Worm (Caenorhabditis elegans) whole organism, L2 larva: ENCODE results near the gene nas-1.

Experiments
- C34F6.9 ChIP-seq: fragments of 150-350 bp; optimal IDR thresholded peaks from 2 replicates; lab custom pipeline; 2014; ENCODE audit warnings: missing biosample characterization, missing genetic modification characterization
- F13H6.1 ChIP-seq: sonication (generic microtip); optimal IDR thresholded peaks from 2 replicates; lab custom pipeline; 2016; ENCODE audit warnings: missing genetic modification characterization, missing compliant biosample characterization
- R02D3.7 ChIP-seq: fragments of 150-350 bp; optimal IDR thresholded peaks from 2 replicates; lab custom pipeline; 2014; ENCODE audit warnings: missing biosample characterization, missing genetic modification characterization
- Y55F3AM.14 ChIP-seq: fragments of 200-800 bp; sonication (Bioruptor generic); optimal IDR thresholded peaks from 2 replicates; lab custom pipeline; 2018; ENCODE audit warnings: mild to moderate bottlenecking, missing genetic modification characterization, missing compliant biosample characterization
- ZK546.5 ChIP-seq: sonication (generic microtip); optimal IDR thresholded peaks from 2 replicates; lab custom pipeline; 2017; ENCODE audit warnings: missing biosample characterization, missing genetic modification characterization
- alr-1 ChIP-seq: fragments of 150-350 bp; optimal IDR thresholded peaks from 2 replicates; lab custom pipeline; 2014; ENCODE audit warnings: missing biosample characterization, missing genetic modification characterization
- aly-2 ChIP-seq: fragments of 150-350 bp; optimal IDR thresholded peaks from 2 replicates; lab custom pipeline; 2014; ENCODE audit warnings: missing biosample characterization, missing genetic modification characterization
- ama-1 ChIP-seq: fragments of 150-350 bp; optimal IDR thresholded peaks from 2 replicates; lab custom pipeline; 2018; ENCODE audit warnings: inconsistent platforms
- blmp-1 ChIP-seq: sonication (generic microtip); optimal IDR thresholded peaks from 2 replicates; lab custom pipeline; 2017; ENCODE audit warnings: missing genetic modification characterization, mild to moderate bottlenecking, missing compliant biosample characterization, antibody characterized with exemption, moderate library complexity; ENCODE audit not compliant: insufficient read depth
- ceh-16 ChIP-seq: fragments of 150-350 bp; optimal IDR thresholded peaks from 2 replicates; lab custom pipeline; 2014; ENCODE audit warnings: missing biosample characterization, missing genetic modification characterization
- ceh-82 ChIP-seq: fragments of 150-350 bp; optimal IDR thresholded peaks from 2 replicates; lab custom pipeline; 2014; ENCODE audit warnings: missing biosample characterization, missing genetic modification characterization
- crh-2 ChIP-seq: sonication (generic microtip); optimal IDR thresholded peaks from 2 replicates; lab custom pipeline; 2017; ENCODE audit warnings: missing biosample characterization, missing genetic modification characterization
- dmd-4 ChIP-seq: sonication (generic microtip); optimal IDR thresholded peaks from 2 replicates; lab custom pipeline; 2017; ENCODE audit warnings: missing biosample characterization, missing genetic modification characterization
- egl-27 ChIP-seq: sonication (generic microtip); optimal IDR thresholded peaks from 3 replicates; lab custom pipeline; 2017; ENCODE audit warnings: missing biosample characterization, missing genetic modification reagents, missing genetic modification characterization
- elt-1 ChIP-seq: fragments of 150-350 bp; optimal IDR thresholded peaks from 2 replicates; lab custom pipeline; 2014; ENCODE audit warnings: missing biosample characterization, missing genetic modification characterization
- elt-3 ChIP-seq: sonication (generic microtip); optimal IDR thresholded peaks from 2 replicates; lab custom pipeline; 2017; ENCODE audit warnings: missing biosample characterization, missing genetic modification characterization
- fos-1 ChIP-seq: fragments of 150-350 bp; optimal IDR thresholded peaks from 2 replicates; lab custom pipeline; 2014; ENCODE audit warnings: missing biosample characterization, missing genetic modification characterization
- gmeb-1 ChIP-seq: fragments of 150-350 bp; optimal IDR thresholded peaks from 2 replicates; lab custom pipeline; 2014; ENCODE audit warnings: missing biosample characterization, missing genetic modification characterization
- lin-11 ChIP-seq: fragments of 150-350 bp; sonication (generic microtip); optimal IDR thresholded peaks from 2 replicates; lab custom pipeline; 2014; ENCODE audit warnings: missing biosample characterization, missing genetic modification characterization, inconsistent platforms, mixed read lengths
- lin-13 ChIP-seq: fragments of 150-350 bp; optimal IDR thresholded peaks from 2 replicates; lab custom pipeline; 2014; ENCODE audit warnings: missing biosample characterization, missing genetic modification reagents, missing genetic modification characterization
- lin-39 ChIP-seq: fragments of 150-350 bp; optimal IDR thresholded peaks from 2 replicates; lab custom pipeline; 2014; ENCODE audit warnings: missing biosample characterization, missing genetic modification reagents, missing genetic modification characterization
- lsy-2 ChIP-seq, 2 experiments: fragments of 150-350 bp in 1 of 2; sonication (generic microtip) in 1 of 2; optimal IDR thresholded peaks; 2 replicates each; lab custom pipeline; 2014 to 2017; ENCODE audit warnings: missing biosample characterization in 2 of 2, missing genetic modification characterization in 2 of 2
- mab-5 ChIP-seq: fragments of 150-350 bp; optimal IDR thresholded peaks from 2 replicates; lab custom pipeline; 2014; ENCODE audit warnings: missing biosample characterization, missing genetic modification characterization
- mbf-1 ChIP-seq: sonication (generic microtip); optimal IDR thresholded peaks from 2 replicates; lab custom pipeline; 2017; ENCODE audit warnings: missing biosample characterization, missing genetic modification characterization
- mdl-1 ChIP-seq, 2 experiments: fragments of 150-350 bp in 1 of 2; sonication (generic microtip) in 1 of 2; optimal IDR thresholded peaks; 2 replicates each; lab custom pipeline; 2017; ENCODE audit warnings: missing biosample characterization in 2 of 2, missing genetic modification characterization in 2 of 2
- nhr-10 ChIP-seq: sonication (generic microtip); optimal IDR thresholded peaks from 2 replicates; lab custom pipeline; 2017; ENCODE audit warnings: missing biosample characterization, missing genetic modification characterization
- nhr-11 ChIP-seq: fragments of 150-350 bp; optimal IDR thresholded peaks from 2 replicates; lab custom pipeline; 2014; ENCODE audit warnings: missing biosample characterization, missing genetic modification characterization
- nhr-12 ChIP-seq: fragments of 150-350 bp; optimal IDR thresholded peaks from 2 replicates; lab custom pipeline; 2014; ENCODE audit warnings: missing biosample characterization, missing genetic modification characterization
- nhr-129 ChIP-seq: fragments of 150-350 bp; optimal IDR thresholded peaks from 2 replicates; lab custom pipeline; 2014; ENCODE audit warnings: missing biosample characterization, missing genetic modification characterization
- nhr-21 ChIP-seq: fragments of 150-350 bp; optimal IDR thresholded peaks from 2 replicates; lab custom pipeline; 2014; ENCODE audit warnings: missing biosample characterization, missing genetic modification characterization
- nhr-23 ChIP-seq: fragments of 150-350 bp; optimal IDR thresholded peaks from 2 replicates; lab custom pipeline; 2014; ENCODE audit warnings: missing biosample characterization, missing genetic modification reagents, missing genetic modification characterization
- nhr-237 ChIP-seq: fragments of 150-350 bp; optimal IDR thresholded peaks from 2 replicates; lab custom pipeline; 2014; ENCODE audit warnings: missing biosample characterization, missing genetic modification characterization
- nhr-25 ChIP-seq: fragments of 150-350 bp; sonication (generic microtip); optimal IDR thresholded peaks from 3 replicates; lab custom pipeline; 2014; ENCODE audit warnings: missing biosample characterization, missing genetic modification characterization
- nhr-6 ChIP-seq: fragments of 150-350 bp; optimal IDR thresholded peaks from 2 replicates; lab custom pipeline; 2014; ENCODE audit warnings: missing biosample characterization, missing genetic modification characterization
- nhr-77 ChIP-seq: fragments of 150-350 bp; optimal IDR thresholded peaks from 2 replicates; lab custom pipeline; 2014; ENCODE audit warnings: missing biosample characterization, missing genetic modification characterization
- peb-1 ChIP-seq: fragments of 150-350 bp; optimal IDR thresholded peaks from 2 replicates; lab custom pipeline; 2014; ENCODE audit warnings: missing biosample characterization, missing genetic modification characterization
- sem-4 ChIP-seq: fragments of 150-350 bp; optimal IDR thresholded peaks from 2 replicates; lab custom pipeline; 2014; ENCODE audit warnings: missing biosample characterization, missing genetic modification reagents, missing genetic modification characterization
- skn-1 ChIP-seq: sonication (generic microtip); optimal IDR thresholded peaks from 2 replicates; lab custom pipeline; 2017; ENCODE audit warnings: missing biosample characterization, missing genetic modification characterization
- sma-3 ChIP-seq: sonication (generic microtip); optimal IDR thresholded peaks from 2 replicates; lab custom pipeline; 2016; ENCODE audit warnings: missing genetic modification reagents, missing genetic modification characterization, missing compliant biosample characterization
- sma-9 ChIP-seq, 2 experiments: fragments of 150-350 bp in 1 of 2; sonication (generic microtip) in 1 of 2; optimal IDR thresholded peaks; 2 replicates each; lab custom pipeline; 2014 to 2016; ENCODE audit warnings: missing genetic modification characterization in 2 of 2, mild to moderate bottlenecking in 1 of 2, missing biosample characterization in 1 of 2, missing compliant biosample characterization in 1 of 2, missing genetic modification reagents in 1 of 2, moderate library complexity in 1 of 2
- snpc-4 ChIP-seq: fragments of 150-350 bp; optimal IDR thresholded peaks from 2 replicates; lab custom pipeline; 2014; ENCODE audit warnings: missing biosample characterization, missing genetic modification characterization
- unc-39 ChIP-seq: fragments of 150-350 bp; optimal IDR thresholded peaks from 2 replicates; lab custom pipeline; 2014; ENCODE audit warnings: missing biosample characterization, missing genetic modification characterization
- unc-55 ChIP-seq: fragments of 150-350 bp; sonication (generic microtip); optimal IDR thresholded peaks from 3 replicates; lab custom pipeline; 2014; ENCODE audit warnings: missing biosample characterization, missing genetic modification reagents, missing genetic modification characterization
- unc-62 ChIP-seq: fragments of 150-350 bp; optimal IDR thresholded peaks from 2 replicates; lab custom pipeline; 2014; ENCODE audit warnings: missing biosample characterization, missing genetic modification reagents, missing genetic modification characterization
- zag-1 ChIP-seq: fragments of 150-350 bp; optimal IDR thresholded peaks from 2 replicates; lab custom pipeline; 2014; ENCODE audit warnings: missing biosample characterization, missing genetic modification characterization
- ztf-1 ChIP-seq: fragments of 200-800 bp; sonication (Bioruptor generic); conservative IDR thresholded peaks from 2 replicates; pipeline ENCODE4 v1.3.6; 2022; ENCODE audit warnings: missing genetic modification characterization, missing compliant biosample characterization
- ztf-11 ChIP-seq: sonication (generic microtip); optimal IDR thresholded peaks from 2 replicates; lab custom pipeline; 2017; ENCODE audit warnings: missing biosample characterization, missing genetic modification characterization
- ztf-4 ChIP-seq: fragments of 150-350 bp; optimal IDR thresholded peaks from 2 replicates; lab custom pipeline; 2014; ENCODE audit warnings: missing biosample characterization, missing genetic modification characterization

The nas-1 gene

ce11 chrIII:13376304-13376760 lies 29.3 kb upstream of the nas-1 start, which contains the start of gene lis-1:
TSS of gene lis-1 (minus strand) at chrIII:13376710.
- TF ChIP-seq nhr-10 (tag; lab: Kevin White, UChicago): no peak
- TF ChIP-seq lsy-2 (tag; optimal IDR thresholded peaks at IDR 0.05; lab: Kevin White, UChicago): peak in 1 of 2 experiments; percentile 46
- TF ChIP-seq C34F6.9: no peak
- TF ChIP-seq dmd-4 (tag; lab: Kevin White, UChicago): no peak
- TF ChIP-seq R02D3.7 (tag; lab: Kevin White, UChicago): no peak

ce11 chrIII:13377249-13377648 lies 28.4 kb upstream of the nas-1 start:
- TF ChIP-seq unc-39 (tag; lab: Kevin White, UChicago) (no peak), nhr-25 (tag; lab: Kevin White, UChicago) (no peak), alr-1 (tag; lab: Kevin White, UChicago) (no peak), R02D3.7 (tag; lab: Kevin White, UChicago) (no peak), ama-1 (lab: Kevin White, UChicago) (no peak), ztf-4 (tag; lab: Kevin White, UChicago) (no peak), nhr-12 (tag; lab: Kevin White, UChicago) (no peak), nhr-6 (tag; lab: Kevin White, UChicago) (no peak), crh-2 (tag; lab: Kevin White, UChicago) (peak; percentile 52), elt-3 (tag; lab: Kevin White, UChicago) (no peak), aly-2 (tag; lab: Kevin White, UChicago) (no peak), blmp-1 (tag; lab: Kevin White, UChicago) (no peak), ceh-82 (tag; lab: Kevin White, UChicago) (no peak), ZK546.5 (no peak), mbf-1 (tag; lab: Kevin White, UChicago) (no peak), Y55F3AM.14 (GFP tag; lab: Kevin White, UChicago) (no peak), lin-39 (no peak), dmd-4 (tag; lab: Kevin White, UChicago) (no peak), nhr-77 (tag; lab: Kevin White, UChicago) (no peak), sem-4 (no peak), lin-13 (no peak), ceh-16 (tag; lab: Kevin White, UChicago) (no peak), mab-5 (tag; lab: Kevin White, UChicago) (no peak), nhr-10 (tag; lab: Kevin White, UChicago) (no peak), nhr-21 (tag; lab: Kevin White, UChicago) (no peak), mdl-1 (tag; optimal IDR thresholded peaks at IDR 0.05; lab: Kevin White, UChicago) (peak in 1 of 2 experiments; percentile 19), egl-27 (tag; lab: Kevin White, UChicago) (no peak), lsy-2 (tag; optimal IDR thresholded peaks at IDR 0.05; lab: Kevin White, UChicago) (peak; percentile 8 to 67), peb-1 (tag; lab: Kevin White, UChicago) (no peak), ztf-11 (no peak), sma-9 (GFP tag; optimal IDR thresholded peaks at IDR 0.05; lab: Kevin White, UChicago) (no peak), sma-9 (tag; optimal IDR thresholded peaks at IDR 0.05; lab: Kevin White, UChicago) (no peak), snpc-4 (no peak), unc-62 (GFP tag; lab: Kevin White, UChicago) (no peak), ztf-1 (GFP tag; lab: Robert Waterston, UW) (no peak), nhr-11 (tag; lab: Kevin White, UChicago) (no peak), nhr-23 (tag; lab: Kevin White, UChicago) (no peak), fos-1 (tag; lab: Kevin White, UChicago) (peak; percentile 86), gmeb-1 (tag; lab: Kevin White, UChicago) (peak; percentile 24), zag-1 (peak; percentile 13), sma-3 (GFP tag; lab: Kevin White, UChicago) (peak; percentile 32), elt-1 (tag; lab: Kevin White, UChicago) (no peak), unc-55 (GFP tag; lab: Kevin White, UChicago) (peak; percentile 54), nhr-129 (peak; percentile 24), nhr-237 (tag; lab: Kevin White, UChicago) (no peak), lin-11 (tag; lab: Kevin White, UChicago) (peak; percentile 36), F13H6.1 (tag; lab: Kevin White, UChicago) (peak; percentile 77), C34F6.9 (peak; percentile 40), skn-1 (no peak)
